Worm (Caenorhabditis elegans) whole organism, L4/young adult: ENCODE data around the gene gpa-5.

Source experiments
- W03F9.2 ChIP-seq: fragments of 150-350 bp; optimal IDR thresholded peaks from 2 replicates; lab custom pipeline; 2014; ENCODE audit warnings: missing biosample characterization, missing genetic modification characterization
- dao-5 ChIP-seq: sonication (generic microtip); optimal IDR thresholded peaks from 2 replicates; lab custom pipeline; 2016; ENCODE audit warnings: missing genotype, missing genetic modification characterization, moderate library complexity, missing compliant biosample characterization
- him-1 ChIP-seq: sonication (generic microtip); optimal IDR thresholded peaks from 2 replicates; lab custom pipeline; 2016; ENCODE audit warnings: missing genotype, missing genetic modification reagents, missing genetic modification characterization, missing compliant biosample characterization

DNA sequence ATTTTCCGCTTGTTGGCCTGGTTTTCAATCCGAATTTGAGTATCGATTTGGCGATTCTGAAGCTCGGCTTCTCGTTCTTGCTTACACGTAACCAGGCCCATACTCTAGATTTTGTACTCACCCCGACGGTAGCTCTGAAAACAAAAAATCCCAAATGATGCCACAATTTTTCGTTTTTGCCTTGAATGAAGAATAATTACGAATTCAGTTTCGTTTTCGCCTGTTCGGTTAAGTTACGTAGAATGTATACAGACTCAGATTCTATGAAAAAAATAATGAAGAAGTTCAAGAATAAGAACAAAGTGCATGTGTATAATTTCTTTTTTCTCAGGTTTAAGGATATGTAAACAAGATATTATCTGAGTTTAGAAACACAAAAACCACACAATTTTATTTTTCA is at the start of gene gpa-5:
- TF ChIP-seq W03F9.2 (tag; lab: Kevin White, UChicago) (no peak), dao-5 (tag; lab: Kevin White, UChicago) (no peak), him-1 (tag; lab: Kevin White, UChicago) (no peak)
